Worm (Caenorhabditis elegans) whole organism, mixed stage, embryonic: ENCODE results near the gene R02D3.8.

Source experiments
- M03D4.4 ChIP-seq: sonication (generic microtip); optimal IDR thresholded peaks from 2 replicates; lab custom pipeline; 2017; ENCODE audit warnings: mild to moderate bottlenecking, missing genetic modification characterization, missing compliant biosample characterization
- bed-3 ChIP-seq: fragments of 200-800 bp; sonication (Bioruptor generic); optimal IDR thresholded peaks from 3 replicates; lab custom pipeline; 2018; ENCODE audit warnings: mild to moderate bottlenecking, missing genetic modification characterization, moderate library complexity, missing compliant biosample characterization
- ceh-39 ChIP-seq: fragments of 150-350 bp; optimal IDR thresholded peaks from 2 replicates; lab custom pipeline; 2014; ENCODE audit warnings: missing biosample characterization, missing genetic modification characterization
- ceh-43 ChIP-seq: fragments of 200-800 bp; sonication (Bioruptor generic); optimal IDR thresholded peaks from 2 replicates; lab custom pipeline; 2018; ENCODE audit warnings: mild to moderate bottlenecking, missing genetic modification characterization, moderate library complexity, missing compliant biosample characterization
- ceh-83 ChIP-seq: fragments of 200-800 bp; sonication (Bioruptor generic); optimal IDR thresholded peaks from 2 replicates; lab custom pipeline; 2018; ENCODE audit warnings: mild to moderate bottlenecking, missing genetic modification characterization, missing compliant biosample characterization
- ces-1 ChIP-seq: fragments of 150-350 bp; optimal IDR thresholded peaks from 2 replicates; lab custom pipeline; 2014; ENCODE audit warnings: missing biosample characterization, missing genetic modification reagents, missing genetic modification characterization
- drap-1 ChIP-seq: fragments of 200-800 bp; sonication (Bioruptor generic); optimal IDR thresholded peaks from 3 replicates; lab custom pipeline; 2018; ENCODE audit warnings: mild to moderate bottlenecking, missing genetic modification characterization, missing compliant biosample characterization
- elt-1 ChIP-seq: sonication (generic microtip); optimal IDR thresholded peaks from 2 replicates; lab custom pipeline; 2017; ENCODE audit warnings: missing genetic modification characterization, mild to moderate bottlenecking, missing compliant biosample characterization, antibody characterized with exemption, moderate library complexity, borderline replicate concordance; ENCODE audit not compliant: insufficient read depth
- elt-3 ChIP-seq: fragments of 150-350 bp; optimal IDR thresholded peaks from 2 replicates; lab custom pipeline; 2014; ENCODE audit warnings: missing biosample characterization, missing genetic modification characterization
- flh-1 ChIP-seq: fragments of 200-800 bp; sonication (Bioruptor generic); optimal IDR thresholded peaks from 2 replicates; lab custom pipeline; 2018; ENCODE audit warnings: mild to moderate bottlenecking, missing genetic modification characterization, moderate library complexity, missing compliant biosample characterization
- ham-2 ChIP-seq: fragments of 200-800 bp; sonication (Bioruptor generic); optimal IDR thresholded peaks from 2 replicates; lab custom pipeline; 2018; ENCODE audit warnings: mild to moderate bottlenecking, missing genetic modification characterization, missing compliant biosample characterization
- hlh-1 ChIP-seq: fragments of 150-350 bp; optimal IDR thresholded peaks from 2 replicates; lab custom pipeline; 2014; ENCODE audit warnings: missing biosample characterization, missing genetic modification reagents, missing genetic modification characterization
- lin-13 ChIP-seq: fragments of 150-350 bp; optimal IDR thresholded peaks from 2 replicates; lab custom pipeline; 2014; ENCODE audit warnings: missing biosample characterization, missing genetic modification characterization
- lin-32 ChIP-seq: fragments of 200-800 bp; sonication (Bioruptor generic); optimal IDR thresholded peaks from 2 replicates; lab custom pipeline; 2018; ENCODE audit warnings: mild to moderate bottlenecking, missing genetic modification characterization, missing compliant biosample characterization
- lsy-2 ChIP-seq: fragments of 150-350 bp; optimal IDR thresholded peaks from 2 replicates; lab custom pipeline; 2014; ENCODE audit warnings: missing biosample characterization, missing genetic modification characterization
- mab-5 ChIP-seq: fragments of 150-350 bp; optimal IDR thresholded peaks from 2 replicates; lab custom pipeline; 2014; ENCODE audit warnings: missing biosample characterization, missing genetic modification characterization
- mep-1 ChIP-seq: fragments of 150-350 bp; optimal IDR thresholded peaks from 2 replicates; lab custom pipeline; 2017; ENCODE audit warnings: missing biosample characterization, missing genetic modification reagents, missing genetic modification characterization, inconsistent platforms
- nhr-12 ChIP-seq: fragments of 150-350 bp; optimal IDR thresholded peaks from 2 replicates; lab custom pipeline; 2014; ENCODE audit warnings: missing biosample characterization, missing genetic modification characterization
- nhr-2 ChIP-seq: fragments of 150-350 bp; optimal IDR thresholded peaks from 2 replicates; lab custom pipeline; 2014; ENCODE audit warnings: missing biosample characterization, missing genetic modification characterization
- nhr-237 ChIP-seq: fragments of 150-350 bp; optimal IDR thresholded peaks from 2 replicates; lab custom pipeline; 2014; ENCODE audit warnings: missing biosample characterization, missing genetic modification characterization
- nhr-28 ChIP-seq: fragments of 150-350 bp; optimal IDR thresholded peaks from 2 replicates; lab custom pipeline; 2014; ENCODE audit warnings: missing biosample characterization, missing genetic modification characterization
- pha-4 ChIP-seq: fragments of 150-350 bp; optimal IDR thresholded peaks from 2 replicates; lab custom pipeline; 2018; ENCODE audit warnings: missing biosample characterization, missing genetic modification reagents, missing genetic modification characterization
- sem-2 ChIP-seq: fragments of 200-800 bp; sonication (Bioruptor generic); optimal IDR thresholded peaks from 2 replicates; lab custom pipeline; 2018; ENCODE audit warnings: mild to moderate bottlenecking, missing genetic modification characterization, missing compliant biosample characterization
- snpc-4 ChIP-seq: fragments of 150-350 bp; optimal IDR thresholded peaks from 2 replicates; lab custom pipeline; 2014; ENCODE audit warnings: missing biosample characterization, missing genetic modification characterization
- sptf-1 ChIP-seq: sonication (generic microtip); optimal IDR thresholded peaks from 2 replicates; lab custom pipeline; 2017; ENCODE audit warnings: mild to moderate bottlenecking, missing genetic modification characterization, moderate library complexity, missing compliant biosample characterization
- tbx-8 ChIP-seq: fragments of 200-800 bp; sonication (Bioruptor generic); optimal IDR thresholded peaks from 2 replicates; lab custom pipeline; 2018; ENCODE audit warnings: mild to moderate bottlenecking, missing genetic modification characterization, moderate library complexity, missing compliant biosample characterization
- unc-120 ChIP-seq: sonication (generic microtip); optimal IDR thresholded peaks from 2 replicates; lab custom pipeline; 2017; ENCODE audit warnings: missing genetic modification characterization, missing compliant biosample characterization; ENCODE audit not compliant: poor library complexity, severe bottlenecking
- unc-39 ChIP-seq: fragments of 150-350 bp; optimal IDR thresholded peaks from 2 replicates; lab custom pipeline; 2014; ENCODE audit warnings: missing biosample characterization, missing genetic modification characterization
- unc-62 ChIP-seq: fragments of 150-350 bp; optimal IDR thresholded peaks from 2 replicates; lab custom pipeline; 2014; ENCODE audit warnings: missing biosample characterization, missing genetic modification reagents, missing genetic modification characterization
- zip-8 ChIP-seq: fragments of 150-350 bp; optimal IDR thresholded peaks from 2 replicates; lab custom pipeline; 2014; ENCODE audit warnings: missing biosample characterization, missing genetic modification characterization
- ztf-11 ChIP-seq: fragments of 150-350 bp; optimal IDR thresholded peaks from 2 replicates; lab custom pipeline; 2014; ENCODE audit warnings: missing biosample characterization, missing genetic modification characterization

Gene R02D3.8

ce11 chrIV:264182-264709, 7.2 kb upstream of the R02D3.8 start, which contains the start of gene pat-6:
Gene pat-6, minus strand, starts transcription at chrIV:264232.
- TF ChIP-seq unc-120 = peak; percentile 76
- no peak for TF ChIP-seq sem-2 (GFP tag; lab: Kevin White, UChicago)
- no peak for TF ChIP-seq ceh-39
- TF ChIP-seq ceh-43 = no peak
- no peak for TF ChIP-seq mab-5 (tag; lab: Kevin White, UChicago)
- TF ChIP-seq sptf-1 (tag; lab: Kevin White, UChicago) = no peak
- TF ChIP-seq ces-1 (GFP tag; lab: Kevin White, UChicago) = peak; percentile 50
- TF ChIP-seq ham-2 = no peak
- no peak for TF ChIP-seq flh-1 (GFP tag; lab: Kevin White, UChicago)
- no peak for TF ChIP-seq lin-32 (GFP tag; lab: Kevin White, UChicago)
- TF ChIP-seq ceh-83 (GFP tag; lab: Kevin White, UChicago) = no peak
- no peak for TF ChIP-seq mep-1 (tag; lab: Kevin White, UChicago)
- TF ChIP-seq unc-39 (tag; lab: Kevin White, UChicago) = no peak
- TF ChIP-seq elt-1 (tag; lab: Kevin White, UChicago) = no peak
- TF ChIP-seq ztf-11 (tag; lab: Kevin White, UChicago) = no peak
- TF ChIP-seq elt-3 = no peak
- TF ChIP-seq hlh-1 (tag; lab: Kevin White, UChicago) = peak; percentile 44
- TF ChIP-seq zip-8 (tag; lab: Kevin White, UChicago) = no peak
- no peak for TF ChIP-seq snpc-4 (tag; lab: Kevin White, UChicago)
- TF ChIP-seq lsy-2 (tag; lab: Kevin White, UChicago) = no peak
- TF ChIP-seq M03D4.4 = no peak
- no peak for TF ChIP-seq bed-3 (GFP tag; lab: Kevin White, UChicago)
- TF ChIP-seq unc-62 = peak; percentile 27
- TF ChIP-seq tbx-8 (GFP tag; lab: Kevin White, UChicago) = no peak

- TF ChIP-seq nhr-28 (tag; lab: Kevin White, UChicago) (no peak), mab-5 (tag; lab: Kevin White, UChicago) (no peak), ceh-83 (GFP tag; lab: Kevin White, UChicago) (no peak), unc-120 (no peak), mep-1 (tag; lab: Kevin White, UChicago) (no peak), lin-32 (GFP tag; lab: Kevin White, UChicago) (no peak), bed-3 (GFP tag; lab: Kevin White, UChicago) (no peak), sem-2 (GFP tag; lab: Kevin White, UChicago) (no peak), sptf-1 (tag; lab: Kevin White, UChicago) (no peak), M03D4.4 (no peak), tbx-8 (GFP tag; lab: Kevin White, UChicago) (no peak)
Measured at ce11 chrIV:262460-262859, 5.5 kb upstream of the R02D3.8 start.

- no peak for TF ChIP-seq snpc-4 (tag; lab: Kevin White, UChicago)
- TF ChIP-seq M03D4.4 = no peak
- no peak for TF ChIP-seq ztf-11 (tag; lab: Kevin White, UChicago)
- TF ChIP-seq ceh-43 = no peak
- TF ChIP-seq elt-3 = no peak
- no peak for TF ChIP-seq bed-3 (GFP tag; lab: Kevin White, UChicago)
- TF ChIP-seq ceh-83 (GFP tag; lab: Kevin White, UChicago) = no peak
- TF ChIP-seq ceh-39 = peak; percentile 60
- TF ChIP-seq lsy-2 (tag; lab: Kevin White, UChicago) = peak; percentile 68
- TF ChIP-seq sptf-1 (tag; lab: Kevin White, UChicago) = peak; percentile 5
- TF ChIP-seq mab-5 (tag; lab: Kevin White, UChicago) = peak; percentile 42
- no peak for TF ChIP-seq hlh-1 (tag; lab: Kevin White, UChicago)
- TF ChIP-seq nhr-12 (tag; lab: Kevin White, UChicago) = no peak
- no peak for TF ChIP-seq tbx-8 (GFP tag; lab: Kevin White, UChicago)
- no peak for TF ChIP-seq nhr-28 (tag; lab: Kevin White, UChicago)
- TF ChIP-seq nhr-237 = peak; percentile 7
- no peak for TF ChIP-seq zip-8 (tag; lab: Kevin White, UChicago)
- TF ChIP-seq drap-1 = no peak
- peak; percentile 98 for TF ChIP-seq ces-1 (GFP tag; lab: Kevin White, UChicago)
- TF ChIP-seq lin-13 (tag; lab: Kevin White, UChicago) = no peak
- TF ChIP-seq pha-4 (tag; lab: Kevin White, UChicago) = peak; percentile 40
- TF ChIP-seq mep-1 (tag; lab: Kevin White, UChicago) = peak; percentile 19
- TF ChIP-seq nhr-2 = peak; percentile 12
Measured at ce11 chrIV:261607-262006, 4.6 kb upstream of the R02D3.8 start, which contains the start of gene pqbp-1.1. Gene pqbp-1.1, minus strand, starts transcription at chrIV:261683.

- no peak for TF ChIP-seq nhr-28 (tag; lab: Kevin White, UChicago)
- TF ChIP-seq unc-62 = no peak
- TF ChIP-seq snpc-4 (tag; lab: Kevin White, UChicago) = no peak
- no peak for TF ChIP-seq unc-39 (tag; lab: Kevin White, UChicago)
- no peak for TF ChIP-seq zip-8 (tag; lab: Kevin White, UChicago)
Measured at ce11 chrIV:259142-259541, 2.1 kb upstream of the R02D3.8 start, which contains the start of gene dpy-9. Gene dpy-9, minus strand, starts transcription at chrIV:259204.
